Fruit fly (Drosophila melanogaster) whole organism, pupa: Measurements from ENCODE around the gene baf.

Experiments
- CG10348 ChIP-seq: fragments of 200-800 bp; sonication (Bioruptor generic); IDR thresholded peaks from 2 replicates; pipeline ENCODE4 v1.3.6; 2022; ENCODE audit warnings: missing biosample characterization, missing genetic modification characterization
- CG12605 ChIP-seq: fragments of 200-800 bp; sonication (Bioruptor generic); IDR thresholded peaks from 2 replicates; pipeline ENCODE4 v1.3.6; 2022; ENCODE audit warnings: missing biosample characterization, missing genetic modification characterization
- CG14655 ChIP-seq: fragments of 200-800 bp; sonication (Bioruptor generic); optimal IDR thresholded peaks from 3 replicates; lab custom pipeline; 2017; ENCODE audit warnings: mild to moderate bottlenecking, missing biosample characterization, missing genetic modification reagents, missing genetic modification characterization
- CG32121 ChIP-seq: fragments of 200-800 bp; sonication (Bioruptor generic); IDR thresholded peaks from 2 replicates; pipeline ENCODE4 v1.3.6; 2022; ENCODE audit warnings: missing biosample characterization, missing genetic modification characterization
- CG34367 ChIP-seq: fragments of 200-800 bp; sonication (Bioruptor generic); optimal IDR thresholded peaks from 2 replicates; lab custom pipeline; 2018; ENCODE audit warnings: missing biosample characterization, mild to moderate bottlenecking, missing genetic modification characterization
- CG4496 ChIP-seq: fragments of 200-800 bp; sonication (Bioruptor generic); IDR thresholded peaks from 3 replicates; pipeline ENCODE4 v1.3.6; 2022; ENCODE audit warnings: missing biosample characterization, missing genetic modification characterization
- CG9948 ChIP-seq: fragments of 200-800 bp; sonication (Bioruptor generic); optimal IDR thresholded peaks from 2 replicates; lab custom pipeline; 2018; ENCODE audit warnings: missing biosample characterization, mild to moderate bottlenecking, missing genetic modification characterization, moderate library complexity
- D1 ChIP-seq: fragments of 200-800 bp; sonication (Bioruptor generic); optimal IDR thresholded peaks from 2 replicates; lab custom pipeline; 2018; ENCODE audit warnings: missing biosample characterization, mild to moderate bottlenecking, missing genetic modification characterization, moderate library complexity
- Pif1A ChIP-seq: fragments of 200-800 bp; sonication (Bioruptor generic); optimal IDR thresholded peaks from 3 replicates; lab custom pipeline; 2016; ENCODE audit warnings: missing biosample characterization, missing genetic modification characterization
- Snoo ChIP-seq: fragments of 200-800 bp; sonication (Bioruptor generic); optimal IDR thresholded peaks from 3 replicates; lab custom pipeline; 2017; ENCODE audit warnings: missing biosample characterization, mild to moderate bottlenecking, missing genetic modification characterization, inconsistent platforms
- gl ChIP-seq: fragments of 200-800 bp; sonication (Bioruptor generic); optimal IDR thresholded peaks from 2 replicates; lab custom pipeline; 2018; ENCODE audit warnings: missing biosample characterization, mild to moderate bottlenecking, missing genetic modification characterization
- rn ChIP-seq: fragments of 200-800 bp; sonication (Bioruptor generic); IDR thresholded peaks from 2 replicates; pipeline ENCODE4 v1.3.6; 2022; ENCODE audit warnings: missing biosample characterization, missing genetic modification characterization

- no peak for TF ChIP-seq CG9948
- no peak for TF ChIP-seq CG10348 (GFP tag; lab: Robert Waterston, UW)
- TF ChIP-seq CG4496: no peak
- TF ChIP-seq CG14655 (GFP tag; lab: Kevin White, UChicago): no peak
- TF ChIP-seq Pif1A (GFP tag; lab: Kevin White, UChicago): no peak
- TF ChIP-seq gl (tag; lab: Kevin White, UChicago): no peak
- TF ChIP-seq CG12605 (GFP tag; lab: Robert Waterston, UW): no peak
- no peak for TF ChIP-seq CG34367 (tag; lab: Kevin White, UChicago)
- no peak for TF ChIP-seq D1 (tag; lab: Kevin White, UChicago)
- TF ChIP-seq rn (GFP tag; lab: Robert Waterston, UW): no peak
- TF ChIP-seq Snoo (tag; lab: Kevin White, UChicago): no peak
- TF ChIP-seq CG32121: no peak
These were observed 43.1 kb upstream of the baf start for dm6 chr2L:7986210-7986609.
